Worm (Caenorhabditis elegans) whole organism, young adult: ENCODE data around the gene gei-8.

Experiments
- B0019.2 ChIP-seq: fragments of 200-800 bp; sonication (Bioruptor generic); conservative IDR thresholded peaks from 2 replicates; pipeline ENCODE4 v1.3.6; 2022; ENCODE audit warnings: missing genetic modification reagents, missing genetic modification characterization, missing compliant biosample characterization
- B0336.3 ChIP-seq: fragments of 200-800 bp; sonication (Bioruptor generic); IDR thresholded peaks from 2 replicates; pipeline ENCODE4 v1.3.6; 2022; ENCODE audit warnings: missing genetic modification characterization, missing compliant biosample characterization
- C06A6.2 ChIP-seq: fragments of 200-800 bp; sonication (Bioruptor generic); conservative IDR thresholded peaks from 2 replicates; pipeline ENCODE4 v1.3.6; 2022; ENCODE audit warnings: missing genetic modification characterization, missing compliant biosample characterization
- C17E4.6 ChIP-seq: fragments of 200-800 bp; sonication (Bioruptor generic); IDR thresholded peaks from 2 replicates; pipeline ENCODE4 v1.3.6; 2022; ENCODE audit warnings: missing genetic modification reagents, missing genetic modification characterization, missing compliant biosample characterization
- F23B12.7 ChIP-seq: sonication (generic microtip); optimal IDR thresholded peaks from 2 replicates; lab custom pipeline; 2017; ENCODE audit warnings: missing genetic modification characterization, mild to moderate bottlenecking, missing compliant biosample characterization, antibody characterized with exemption, moderate library complexity; ENCODE audit not compliant: insufficient read depth
- F33H1.4 ChIP-seq: fragments of 200-800 bp; sonication (Bioruptor generic); IDR thresholded peaks from 2 replicates; pipeline ENCODE4 v1.3.6; 2022; ENCODE audit warnings: missing genetic modification reagents, missing genetic modification characterization, missing compliant biosample characterization
- F39B2.1 ChIP-seq: fragments of 200-800 bp; sonication (Bioruptor generic); IDR thresholded peaks from 2 replicates; pipeline ENCODE4 v1.3.6; 2022; ENCODE audit warnings: missing genetic modification reagents, missing genetic modification characterization, missing compliant biosample characterization
- K12H6.12 ChIP-seq: fragments of 200-800 bp; sonication (Bioruptor generic); optimal IDR thresholded peaks from 2 replicates; lab custom pipeline; 2018; ENCODE audit warnings: mild to moderate bottlenecking, missing genetic modification characterization, missing compliant biosample characterization
- Y53F4B.3 ChIP-seq: fragments of 200-800 bp; sonication (Bioruptor generic); IDR thresholded peaks from 2 replicates; pipeline ENCODE4 v1.3.6; 2022; ENCODE audit warnings: missing genetic modification reagents, missing genetic modification characterization, missing compliant biosample characterization
- Y53G8AR.9 ChIP-seq: fragments of 200-800 bp; sonication (Bioruptor generic); conservative IDR thresholded peaks from 2 replicates; pipeline ENCODE4 v1.3.6; 2022; ENCODE audit warnings: missing genetic modification reagents, missing genetic modification characterization, missing compliant biosample characterization
- ama-1 ChIP-seq, 3 experiments: fragments of 150-350 bp in 1 of 3; sonication (generic microtip) in 2 of 3; optimal IDR thresholded peaks; 2 replicates each; lab custom pipeline; 2014 to 2018; ENCODE audit warnings: missing biosample characterization in 2 of 3, missing genetic modification characterization in 2 of 3, missing genetic modification reagents in 2 of 3
- attf-3 ChIP-seq: fragments of 200-800 bp; sonication (Bioruptor generic); conservative IDR thresholded peaks from 2 replicates; pipeline ENCODE4 v1.3.6; 2022; ENCODE audit warnings: missing genetic modification reagents, missing genetic modification characterization, missing compliant biosample characterization
- cebp-1 ChIP-seq, 2 experiments: fragments of 200-800 bp in 1 of 2; sonication (Bioruptor generic) in 1 of 2; sonication (generic microtip) in 1 of 2; IDR thresholded peaks in 1 of 2; optimal IDR thresholded peaks in 1 of 2; 2 replicates each; pipeline versions ENCODE4 v1.3.6 to Lab custom; 2017 to 2022; ENCODE audit warnings: missing compliant biosample characterization in 2 of 2, missing genetic modification characterization in 2 of 2, mild to moderate bottlenecking in 1 of 2, missing genetic modification reagents in 1 of 2, moderate library complexity in 1 of 2
- ceh-100 ChIP-seq: fragments of 200-800 bp; sonication (Bioruptor generic); IDR thresholded peaks from 2 replicates; pipeline ENCODE4 v1.3.6; 2022; ENCODE audit warnings: missing genetic modification reagents, missing genetic modification characterization, missing compliant biosample characterization
- ceh-27 ChIP-seq: fragments of 200-800 bp; sonication (Bioruptor generic); optimal IDR thresholded peaks from 2 replicates; lab custom pipeline; 2018; ENCODE audit warnings: mild to moderate bottlenecking, missing genetic modification characterization, moderate library complexity, missing compliant biosample characterization
- dox-1 ChIP-seq: fragments of 200-800 bp; sonication (Bioruptor generic); IDR thresholded peaks from 2 replicates; pipeline ENCODE4 v1.3.6; 2022; ENCODE audit warnings: missing genetic modification reagents, missing genetic modification characterization, missing compliant biosample characterization
- dpl-1 ChIP-seq: fragments of 150-350 bp; optimal IDR thresholded peaks from 2 replicates; lab custom pipeline; 2014; ENCODE audit warnings: missing biosample characterization, missing genetic modification reagents, missing genetic modification characterization
- efl-1 ChIP-seq: fragments of 150-350 bp; optimal IDR thresholded peaks from 2 replicates; lab custom pipeline; 2014; ENCODE audit warnings: missing biosample characterization, missing genetic modification reagents, missing genetic modification characterization
- egrh-3 ChIP-seq: fragments of 200-800 bp; sonication (Bioruptor generic); IDR thresholded peaks from 2 replicates; pipeline ENCODE4 v1.3.6; 2022; ENCODE audit warnings: missing genetic modification reagents, missing genetic modification characterization, missing compliant biosample characterization
- ekl-4 ChIP-seq: fragments of 200-800 bp; sonication (Bioruptor generic); IDR thresholded peaks from 2 replicates; pipeline ENCODE4 v1.3.6; 2022; ENCODE audit warnings: missing genetic modification reagents, missing genetic modification characterization, missing compliant biosample characterization
- hmg-1.2 ChIP-seq: fragments of 200-800 bp; sonication (Bioruptor generic); IDR thresholded peaks from 2 replicates; pipeline ENCODE4 v1.3.6; 2022; ENCODE audit warnings: missing genetic modification reagents, missing genetic modification characterization, missing compliant biosample characterization
- hsf-1 ChIP-seq: fragments of 200-800 bp; sonication (Bioruptor generic); IDR thresholded peaks from 2 replicates; pipeline ENCODE4 v1.3.6; 2022; ENCODE audit warnings: missing genetic modification reagents, missing genetic modification characterization, missing compliant biosample characterization
- lin-54 ChIP-seq: fragments of 200-800 bp; sonication (Bioruptor generic); optimal IDR thresholded peaks from 2 replicates; lab custom pipeline; 2018; ENCODE audit warnings: mild to moderate bottlenecking, missing genetic modification characterization, missing compliant biosample characterization
- lir-1 ChIP-seq: fragments of 200-800 bp; sonication (Bioruptor generic); conservative IDR thresholded peaks from 2 replicates; pipeline ENCODE4 v1.3.6; 2022; ENCODE audit warnings: missing genetic modification reagents, missing genetic modification characterization, missing compliant biosample characterization
- lsl-1 ChIP-seq: fragments of 200-800 bp; sonication (Bioruptor generic); optimal IDR thresholded peaks from 2 replicates; lab custom pipeline; 2018; ENCODE audit warnings: mild to moderate bottlenecking, missing genetic modification characterization, moderate library complexity, missing compliant biosample characterization
- lsy-27 ChIP-seq: sonication (generic microtip); optimal IDR thresholded peaks from 2 replicates; lab custom pipeline; 2017; ENCODE audit warnings: missing genetic modification characterization, mild to moderate bottlenecking, missing compliant biosample characterization, antibody characterized with exemption, missing genotype, borderline replicate concordance; ENCODE audit not compliant: insufficient read depth
- madf-3 ChIP-seq: fragments of 200-800 bp; sonication (Bioruptor generic); IDR thresholded peaks from 2 replicates; pipeline ENCODE4 v1.3.6; 2022; ENCODE audit warnings: missing genetic modification reagents, missing genetic modification characterization, missing compliant biosample characterization
- madf-8 ChIP-seq: fragments of 200-800 bp; sonication (Bioruptor generic); conservative IDR thresholded peaks from 2 replicates; pipeline ENCODE4 v1.3.6; 2022; ENCODE audit warnings: missing genetic modification reagents, missing genetic modification characterization, missing compliant biosample characterization
- mxl-1 ChIP-seq: sonication (generic microtip); optimal IDR thresholded peaks from 2 replicates; lab custom pipeline; 2016; ENCODE audit warnings: missing genetic modification characterization, missing compliant biosample characterization
- nfya-1 ChIP-seq: sonication (generic microtip); optimal IDR thresholded peaks from 2 replicates; lab custom pipeline; 2017; ENCODE audit warnings: antibody characterized with exemption, missing compliant biosample characterization, missing genetic modification characterization, borderline replicate concordance; ENCODE audit not compliant: insufficient read depth
- nfya-2 ChIP-seq: fragments of 200-800 bp; sonication (Bioruptor generic); IDR thresholded peaks from 2 replicates; pipeline ENCODE4 v1.3.6; 2022; ENCODE audit warnings: missing genetic modification reagents, missing genetic modification characterization, missing compliant biosample characterization
- nfyb-1 ChIP-seq: fragments of 200-800 bp; sonication (Bioruptor generic); IDR thresholded peaks from 2 replicates; pipeline ENCODE4 v1.3.6; 2022; ENCODE audit warnings: missing genetic modification reagents, missing genetic modification characterization, missing compliant biosample characterization
- nhr-80 ChIP-seq: sonication (generic microtip); optimal IDR thresholded peaks from 2 replicates; lab custom pipeline; 2016; ENCODE audit warnings: missing genetic modification characterization, missing compliant biosample characterization
- pbrm-1 ChIP-seq: fragments of 200-800 bp; sonication (Bioruptor generic); IDR thresholded peaks from 2 replicates; pipeline ENCODE4 v1.3.6; 2022; ENCODE audit warnings: missing genetic modification reagents, missing genetic modification characterization, missing compliant biosample characterization
- pha-4 ChIP-seq: fragments of 150-350 bp; sonication (generic microtip); optimal IDR thresholded peaks from 2 replicates; lab custom pipeline; 2014; ENCODE audit warnings: missing biosample characterization, missing genetic modification reagents, missing genetic modification characterization
- rcor-1 ChIP-seq: fragments of 200-800 bp; sonication (Bioruptor generic); IDR thresholded peaks from 2 replicates; pipeline ENCODE4 v1.3.6; 2022; ENCODE audit warnings: missing genetic modification reagents, missing genetic modification characterization, missing compliant biosample characterization
- rec-8 ChIP-seq, 2 experiments: sonication (generic microtip); optimal IDR thresholded peaks; 2 replicates each; lab custom pipeline; 2016; ENCODE audit warnings: mild to moderate bottlenecking in 2 of 2, missing genetic modification characterization in 2 of 2, missing genetic modification reagents in 2 of 2, missing genotype in 2 of 2, missing biosample characterization in 1 of 2, missing compliant biosample characterization in 1 of 2, moderate library complexity in 1 of 2
- snpc-1.3 ChIP-seq: sonication (generic microtip); optimal IDR thresholded peaks from 2 replicates; lab custom pipeline; 2017; ENCODE audit warnings: missing genetic modification characterization, mild to moderate bottlenecking, missing compliant biosample characterization, antibody characterized with exemption, moderate library complexity, missing genotype, missing genetic modification reagents; ENCODE audit not compliant: insufficient read depth
- snpc-4 ChIP-seq, 5 experiments: fragments of 150-350 bp in 1 of 5; sonication (generic microtip) in 4 of 5; optimal IDR thresholded peaks; 2 replicates each; lab custom pipeline; 2014 to 2018; ENCODE audit warnings: missing genetic modification characterization in 5 of 5, missing biosample characterization in 3 of 5, antibody characterized with exemption in 2 of 5, mild to moderate bottlenecking in 2 of 5, missing compliant biosample characterization in 2 of 5, missing genotype in 2 of 5, moderate library complexity in 2 of 5, missing genetic modification reagents in 1 of 5
- tbp1 ChIP-seq: fragments of 200-800 bp; sonication (Bioruptor generic); optimal IDR thresholded peaks from 2 replicates; lab custom pipeline; 2018; ENCODE audit warnings: mild to moderate bottlenecking, missing genetic modification characterization, missing compliant biosample characterization
- tlf-1 ChIP-seq: fragments of 200-800 bp; sonication (Bioruptor generic); optimal IDR thresholded peaks from 2 replicates; lab custom pipeline; 2018; ENCODE audit warnings: mild to moderate bottlenecking, missing genetic modification characterization, missing compliant biosample characterization
- unc-130 ChIP-seq: sonication (generic microtip); optimal IDR thresholded peaks from 2 replicates; lab custom pipeline; 2016; ENCODE audit warnings: missing genetic modification reagents, missing genetic modification characterization, missing compliant biosample characterization
- ztf-28 ChIP-seq: fragments of 200-800 bp; sonication (Bioruptor generic); IDR thresholded peaks from 2 replicates; pipeline ENCODE4 v1.3.6; 2022; ENCODE audit warnings: missing genetic modification reagents, missing genetic modification characterization, missing compliant biosample characterization
- ztf-6 ChIP-seq: fragments of 200-800 bp; sonication (Bioruptor generic); IDR thresholded peaks from 2 replicates; pipeline ENCODE4 v1.3.6; 2022; ENCODE audit warnings: missing genetic modification reagents, missing genetic modification characterization, missing compliant biosample characterization

Gene gei-8

DNA sequence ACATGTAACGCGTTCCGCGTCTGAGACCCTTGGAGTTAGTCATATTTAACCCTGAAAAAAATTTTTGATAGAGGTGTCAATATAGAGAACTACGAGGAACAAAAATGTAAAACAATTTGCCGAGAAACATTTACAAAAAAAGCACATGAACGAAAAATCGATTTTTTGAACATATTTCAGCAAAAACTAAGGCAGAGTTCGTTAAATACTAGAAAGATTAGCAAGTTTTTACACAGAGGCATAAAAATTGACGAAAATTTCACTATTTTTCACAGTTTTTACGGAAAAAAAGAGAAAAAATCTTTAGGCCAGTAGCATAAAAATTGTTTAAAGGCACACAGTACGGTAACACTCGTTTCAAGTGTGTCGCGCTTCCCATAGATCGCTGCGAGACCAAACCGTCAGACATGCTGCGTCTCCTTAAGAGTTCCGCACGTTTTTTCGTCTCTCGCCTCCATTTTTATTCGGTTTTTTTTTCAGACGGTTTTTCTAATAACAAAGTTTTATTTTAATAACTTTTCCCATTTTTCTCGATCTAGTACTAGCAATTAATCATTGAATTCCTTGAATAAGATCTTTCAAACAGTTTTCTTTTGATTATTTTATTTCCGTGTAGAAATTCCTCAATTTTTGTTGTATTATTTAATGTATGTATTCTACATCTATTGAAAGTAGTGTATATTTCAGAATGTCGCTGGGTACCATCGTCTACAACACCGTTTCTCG is 9.3 kb upstream of the gei-8 start, which contains the start of the genes rpl-21 and C14B9.10 (continued):
- TF ChIP-seq efl-1 (GFP tag; lab: Kevin White, UChicago), result peak; percentile 55
- peak; percentile 96 for TF ChIP-seq lsl-1 (GFP tag; lab: Kevin White, UChicago)
- peak; percentile 34 for TF ChIP-seq unc-130 (GFP tag; lab: Kevin White, UChicago)
- no peak for TF ChIP-seq K12H6.12
- no peak for TF ChIP-seq mxl-1 (tag; lab: Kevin White, UChicago)
- peak; percentile 36 for TF ChIP-seq nhr-80 (tag; lab: Kevin White, UChicago)
- peak; percentile 89 for TF ChIP-seq pbrm-1 (GFP tag; lab: Robert Waterston, UW)
- TF ChIP-seq C17E4.6 (GFP tag; lab: Robert Waterston, UW), result peak; percentile 25; the same call in 1 of the 2 replicates
- TF ChIP-seq lin-54, result peak; percentile 80
- peak; percentile 30 for TF ChIP-seq dpl-1 (GFP tag; lab: Kevin White, UChicago)
- TF ChIP-seq C06A6.2 (GFP tag; lab: Robert Waterston, UW), result no peak
- TF ChIP-seq nfya-1 (tag; lab: Kevin White, UChicago), result no peak
- peak; percentile 66; the same call in 1 of the 2 replicates for TF ChIP-seq ekl-4 (GFP tag; lab: Robert Waterston, UW)
- TF ChIP-seq dox-1 (GFP tag; lab: Robert Waterston, UW), result peak; percentile 80
- TF ChIP-seq F39B2.1 (GFP tag; lab: Robert Waterston, UW), result no peak
- TF ChIP-seq rec-8 (tag; optimal IDR thresholded peaks at IDR 0.05; lab: Kevin White, UChicago), result peak in 1 of 2 experiments; percentile 46
- TF ChIP-seq pha-4 (tag; lab: Kevin White, UChicago), result peak; percentile 76
- TF ChIP-seq ceh-100 (GFP tag; lab: Robert Waterston, UW), result peak; percentile 52; the same call in 1 of the 2 replicates
- no peak for TF ChIP-seq nfya-2 (GFP tag; lab: Robert Waterston, UW)
- TF ChIP-seq tlf-1, result peak; percentile 82
- no peak for TF ChIP-seq egrh-3 (GFP tag; lab: Robert Waterston, UW)
- peak; percentile 89 for TF ChIP-seq madf-3
- peak; percentile 53 for TF ChIP-seq madf-8
- peak; percentile 52; the same call in 1 of the 2 replicates for TF ChIP-seq Y53G8AR.9 (GFP tag; lab: Robert Waterston, UW)
- TF ChIP-seq hmg-1.2, result peak; percentile 91
- TF ChIP-seq tbp1 (GFP tag; lab: Kevin White, UChicago), result peak; percentile 71
- TF ChIP-seq snpc-4 (GFP tag; optimal IDR thresholded peaks at IDR 0.05; lab: Kevin White, UChicago), result peak; percentile 48
- peak; percentile 36 to 77 (median 60) for TF ChIP-seq snpc-4 (tag; optimal IDR thresholded peaks at IDR 0.05; lab: Kevin White, UChicago)
- peak; percentile 19; the same call in 1 of the 2 replicates for TF ChIP-seq hsf-1 (GFP tag; lab: Robert Waterston, UW)
- peak; percentile 63 for TF ChIP-seq B0336.3
- 0 out of 2 replicates have a peak, but pooled peaks have one; percentile 4 for TF ChIP-seq B0019.2 (GFP tag; lab: Robert Waterston, UW)
- 0 out of 2 replicates have a peak, but pooled peaks have one; percentile 22 for TF ChIP-seq ztf-28 (GFP tag; lab: Robert Waterston, UW)
- peak; percentile 76 for TF ChIP-seq rcor-1 (GFP tag; lab: Robert Waterston, UW)
- no peak for TF ChIP-seq lsy-27 (tag; lab: Kevin White, UChicago)
- peak; percentile 20; the same call in 1 of the 2 replicates for TF ChIP-seq lir-1
- TF ChIP-seq Y53F4B.3 (GFP tag; lab: Robert Waterston, UW), result no peak
- peak; percentile 70 for TF ChIP-seq attf-3 (GFP tag; lab: Robert Waterston, UW)
- TF ChIP-seq nfyb-1, result peak; percentile 74
- TF ChIP-seq F33H1.4 (GFP tag; lab: Robert Waterston, UW), result peak; percentile 98
- TF ChIP-seq cebp-1 (GFP tag; IDR thresholded peaks at IDR 0.05; lab: Robert Waterston, UW), result no peak
- peak; percentile 64 for TF ChIP-seq cebp-1 (tag; optimal IDR thresholded peaks at IDR 0.05; lab: Kevin White, UChicago)
- peak; percentile 93 for TF ChIP-seq snpc-1.3 (tag; lab: Kevin White, UChicago)
- no peak for TF ChIP-seq ama-1 (optimal IDR thresholded peaks at IDR 0.05; lab: Kevin White, UChicago)
- no peak for TF ChIP-seq ama-1 (GFP tag; optimal IDR thresholded peaks at IDR 0.05; lab: Kevin White, UChicago)
- peak; percentile 83 for TF ChIP-seq F23B12.7 (tag; lab: Kevin White, UChicago)
- TF ChIP-seq ceh-27 (GFP tag; lab: Kevin White, UChicago), result peak; percentile 79
- TF ChIP-seq ztf-6, result no peak
